Worm (Caenorhabditis elegans) whole organism, dauer: ENCODE measurements around the gene T11G6.3.
A peak's percentile ranks its signal among the peaks of the same experiment; 100 is the strongest.

ENCODE experiments used
- unc-62 ChIP-seq: sonication (generic microtip); optimal IDR thresholded peaks from 2 replicates; lab custom pipeline; 2017; ENCODE audit warnings: missing biosample characterization, missing genetic modification reagents, missing genetic modification characterization

The T11G6.3 gene

DNA sequence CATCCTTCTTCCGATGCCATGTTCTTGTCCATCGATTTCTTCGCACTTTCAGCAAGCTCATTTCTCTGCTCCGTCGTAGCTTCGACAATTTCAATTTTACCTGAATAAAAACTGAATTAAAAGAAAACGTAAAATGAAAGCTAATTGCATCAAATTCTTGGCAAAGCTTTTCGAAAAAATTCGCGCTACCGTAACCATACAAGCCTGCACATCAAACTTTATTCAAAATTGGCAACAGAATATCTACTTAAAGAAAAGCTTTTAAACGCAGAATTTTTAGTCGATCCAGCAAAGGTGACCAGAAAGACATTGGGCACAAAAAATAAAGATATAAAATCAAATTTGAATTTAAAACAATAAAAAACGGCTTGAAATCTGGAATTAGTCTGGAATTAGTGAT is 12.8 kb downstream of the T11G6.3 start:
- no peak for TF ChIP-seq unc-62 (GFP tag; lab: Kevin White, UChicago)

DNA sequence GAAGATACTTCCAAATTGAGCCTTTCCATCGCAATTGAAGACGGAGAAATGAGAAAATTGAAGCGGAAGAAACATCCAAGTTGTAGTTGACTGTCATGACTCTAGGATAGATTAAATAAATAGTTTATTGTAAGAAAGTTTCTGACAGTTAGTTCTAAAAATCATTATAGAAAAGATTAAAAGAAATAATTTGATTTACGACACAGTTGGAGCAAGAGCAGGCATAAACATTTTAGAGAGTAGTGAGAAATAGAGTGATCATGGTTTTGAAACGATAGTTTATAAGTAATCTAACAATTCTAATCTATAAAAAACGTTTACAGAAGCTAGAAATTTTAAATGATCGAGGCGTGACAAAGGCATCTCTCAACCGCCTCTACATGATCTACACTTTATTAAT is 22.9 kb downstream of the T11G6.3 start, which contains the start of gene best-15:
Gene best-15, minus strand, starts transcription at position 101 of the 400 bp plus-strand sequence.
- no peak for TF ChIP-seq unc-62 (GFP tag; lab: Kevin White, UChicago)

- no peak for TF ChIP-seq unc-62 (GFP tag; lab: Kevin White, UChicago)
Measured at ce11 chrIV:10828049-10828448, 27.0 kb downstream of the T11G6.3 start, which contains the start of gene npax-3. TSS of gene npax-3 (minus strand) at chrIV:10828149.

DNA sequence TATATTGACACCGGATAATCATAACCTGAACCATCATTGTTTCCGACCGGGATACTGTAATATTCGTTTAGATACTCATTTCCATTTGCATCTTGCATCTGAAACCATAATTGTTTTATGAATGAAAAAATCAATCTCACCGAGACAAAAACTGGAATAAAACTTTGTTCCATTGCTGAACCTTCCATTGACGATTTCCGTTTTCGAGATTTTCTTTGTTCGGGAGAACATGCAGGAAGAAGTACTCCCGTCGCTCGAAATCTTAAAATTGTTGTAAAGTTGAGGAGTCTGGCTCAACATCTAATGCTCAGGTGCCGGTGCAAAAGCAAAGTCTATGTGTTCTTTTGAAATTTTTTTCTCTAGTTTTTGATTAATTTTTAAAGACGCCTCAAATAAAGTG is 29.0 kb downstream of the T11G6.3 start:
- no peak for TF ChIP-seq unc-62 (GFP tag; lab: Kevin White, UChicago)

DNA sequence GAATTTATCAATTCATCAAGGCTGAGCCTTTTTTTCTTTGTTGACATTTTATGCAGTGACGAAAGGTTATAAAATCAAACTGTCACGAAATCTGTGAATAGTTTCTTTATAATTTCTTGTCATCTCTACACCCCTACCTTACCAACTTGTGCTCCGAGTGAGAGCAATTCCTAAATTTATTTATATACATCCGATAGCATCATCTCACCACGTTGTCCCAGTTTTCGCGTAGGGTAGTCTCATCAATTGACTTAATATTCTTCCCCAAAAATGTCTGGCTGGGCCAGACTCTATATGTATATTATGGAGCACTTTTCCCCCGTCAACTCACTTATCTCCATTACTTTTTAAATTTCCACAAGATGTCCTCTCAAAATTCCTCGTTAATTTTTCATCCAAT is 29.7 kb downstream of the T11G6.3 start:
- no peak for TF ChIP-seq unc-62 (GFP tag; lab: Kevin White, UChicago)

DNA sequence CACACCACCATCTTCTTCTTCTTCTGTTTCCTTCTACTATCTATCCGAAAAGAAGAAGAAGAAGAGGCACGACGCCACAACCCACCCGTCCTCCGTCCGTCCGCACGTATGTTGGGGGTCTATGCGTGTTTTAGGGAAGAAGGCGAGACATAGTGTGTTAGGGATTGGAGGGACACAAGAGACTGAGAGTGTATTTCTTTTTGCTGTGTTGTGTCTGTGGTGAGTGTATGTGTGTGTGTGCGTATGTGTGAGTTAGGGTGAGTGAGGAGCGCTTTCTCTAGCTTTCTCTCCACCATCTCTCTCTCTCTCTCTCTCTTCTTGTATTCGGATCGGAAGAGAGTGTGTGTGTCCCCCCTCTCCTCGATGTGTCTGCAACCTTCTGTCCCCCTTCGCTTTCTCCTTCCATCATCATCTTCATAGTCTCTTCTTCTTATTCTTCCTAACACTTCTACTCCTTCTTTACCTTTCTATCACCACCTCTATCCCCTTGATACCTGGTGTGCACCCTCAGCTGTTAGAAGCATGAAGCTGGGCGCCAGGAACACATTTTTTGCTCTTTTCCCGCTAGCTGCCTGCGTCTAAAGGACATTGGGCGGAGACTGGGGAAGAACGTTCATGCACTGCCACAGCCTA is 33.2 kb downstream of the T11G6.3 start:
- TF ChIP-seq unc-62 (GFP tag; lab: Kevin White, UChicago), result peak; percentile 71

DNA sequence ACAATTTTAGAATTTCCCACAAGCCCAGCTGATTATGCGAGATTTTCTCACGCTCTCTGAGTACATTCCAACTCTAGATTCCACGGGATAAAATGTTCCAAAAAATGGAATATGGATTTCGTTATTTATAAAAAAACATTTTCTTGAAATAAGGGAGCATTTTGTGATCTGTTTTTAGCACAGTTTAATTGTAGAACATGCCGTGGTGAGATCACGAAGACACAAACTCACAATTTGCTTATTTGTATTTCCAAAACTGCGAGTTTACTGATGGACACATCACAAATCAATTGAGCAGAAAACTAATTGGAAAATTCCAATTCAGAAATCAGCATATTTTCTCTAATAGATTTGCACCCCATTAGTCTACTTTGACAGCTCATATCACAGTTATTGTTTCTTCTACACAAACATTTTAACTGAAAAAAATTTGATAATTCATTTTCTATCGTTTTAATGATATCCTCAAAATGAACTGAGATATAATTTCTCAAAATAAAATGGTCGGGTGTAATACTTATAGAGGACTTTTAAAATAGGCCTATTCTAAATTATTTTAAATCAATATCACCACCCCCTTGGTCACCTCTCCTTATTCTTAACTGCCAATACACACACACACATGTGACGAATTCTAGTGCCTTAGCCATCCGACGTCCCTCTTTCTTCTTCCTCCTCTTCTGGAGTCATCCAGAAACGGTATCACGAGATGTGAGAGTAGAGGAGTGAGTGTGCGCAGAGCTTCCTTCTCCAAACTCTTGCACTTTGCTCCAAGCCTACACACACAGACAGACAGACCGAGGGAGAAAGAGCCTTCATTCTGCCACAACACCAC is 34.0 kb downstream of the T11G6.3 start:
- no peak for TF ChIP-seq unc-62 (GFP tag; lab: Kevin White, UChicago)

ce11 chrIV:10820114-10820513 is 34.9 kb downstream of the T11G6.3 start:
- no peak for TF ChIP-seq unc-62 (GFP tag; lab: Kevin White, UChicago)

- TF ChIP-seq unc-62 (GFP tag; lab: Kevin White, UChicago), result no peak
Measured at ce11 chrIV:10819049-10819448, 36.0 kb downstream of the T11G6.3 start.

DNA sequence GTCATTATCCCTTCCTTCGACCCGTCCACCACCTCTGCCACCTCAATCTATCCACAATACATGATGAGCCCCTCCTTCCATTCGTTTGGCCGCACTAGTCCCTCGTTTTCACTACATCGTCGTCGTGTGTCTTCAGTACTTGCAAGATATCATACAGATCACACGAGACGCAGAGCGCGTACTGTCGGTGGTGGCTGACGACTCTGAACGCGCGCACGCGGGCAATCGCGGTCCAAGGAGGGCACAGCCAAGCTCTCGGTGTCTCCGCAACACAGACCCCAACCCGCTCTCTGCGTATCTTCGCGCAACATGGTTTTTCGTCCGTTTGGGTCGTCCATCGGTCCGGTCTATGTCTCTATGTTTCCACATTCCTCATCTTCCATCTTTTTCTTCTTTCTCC is 38.0 kb downstream of the T11G6.3 start:
- TF ChIP-seq unc-62 (GFP tag; lab: Kevin White, UChicago), result no peak

DNA sequence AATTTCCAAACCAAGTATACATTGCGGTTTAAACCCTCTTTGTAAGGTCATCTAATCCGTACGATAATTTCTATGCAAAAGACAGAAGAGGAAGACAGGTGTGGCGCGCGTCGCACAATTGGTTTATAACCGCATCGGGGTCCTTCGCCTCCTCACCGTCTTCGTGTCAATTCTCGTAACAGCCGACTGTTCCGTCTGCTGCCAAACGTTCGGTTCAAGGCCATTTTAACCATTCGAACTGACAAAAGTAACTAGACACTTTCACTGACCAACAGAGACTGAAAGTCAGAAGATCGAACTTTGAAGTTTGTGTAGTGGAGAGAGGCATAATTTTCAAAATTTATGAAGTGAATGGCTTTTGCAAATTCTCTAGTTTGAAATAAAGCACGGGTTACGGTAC is 39.1 kb downstream of the T11G6.3 start:
- no peak for TF ChIP-seq unc-62 (GFP tag; lab: Kevin White, UChicago)

DNA sequence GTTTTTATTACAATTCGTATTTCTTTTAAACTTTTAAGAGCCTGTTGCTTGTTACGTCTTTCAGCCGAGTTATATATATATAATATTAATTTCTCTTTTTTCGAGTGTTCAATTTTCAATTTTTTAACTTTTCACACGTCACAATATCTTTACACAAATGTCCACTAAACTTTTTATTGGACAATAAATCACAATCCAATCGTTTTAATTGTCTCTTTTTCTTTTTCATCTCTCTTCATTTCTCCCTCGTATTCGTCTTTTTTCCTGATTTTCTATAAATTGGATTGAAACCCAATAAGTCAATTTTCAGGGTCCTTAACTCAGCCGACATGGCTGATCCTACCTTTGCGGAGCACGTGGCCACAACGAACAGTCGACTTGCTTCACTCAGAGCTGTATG is 42.9 kb downstream of the T11G6.3 start, which contains the start of gene miz-1:
Gene miz-1, plus strand, starts transcription at position 301 of the 400 bp plus-strand sequence.
- TF ChIP-seq unc-62 (GFP tag; lab: Kevin White, UChicago), result no peak

DNA sequence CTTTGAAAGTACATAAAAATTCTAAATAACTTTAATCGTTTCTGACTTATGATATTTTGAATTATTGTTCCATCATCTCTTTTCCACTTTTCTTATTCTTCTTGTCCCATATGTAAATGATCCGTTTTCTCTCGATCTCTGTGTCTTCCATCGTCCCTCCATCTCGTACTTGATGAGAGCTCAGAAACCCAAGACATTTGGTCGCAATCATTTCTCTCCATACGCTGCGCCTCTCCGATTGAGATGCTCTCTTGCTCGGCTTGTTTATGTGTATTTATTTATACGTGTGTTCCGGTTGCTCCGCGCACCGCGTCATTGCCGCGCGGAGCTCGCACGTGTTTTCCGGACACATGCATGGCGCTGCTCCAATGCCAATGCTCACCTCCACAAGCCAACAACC is 43.6 kb downstream of the T11G6.3 start:
- no peak for TF ChIP-seq unc-62 (GFP tag; lab: Kevin White, UChicago)

DNA sequence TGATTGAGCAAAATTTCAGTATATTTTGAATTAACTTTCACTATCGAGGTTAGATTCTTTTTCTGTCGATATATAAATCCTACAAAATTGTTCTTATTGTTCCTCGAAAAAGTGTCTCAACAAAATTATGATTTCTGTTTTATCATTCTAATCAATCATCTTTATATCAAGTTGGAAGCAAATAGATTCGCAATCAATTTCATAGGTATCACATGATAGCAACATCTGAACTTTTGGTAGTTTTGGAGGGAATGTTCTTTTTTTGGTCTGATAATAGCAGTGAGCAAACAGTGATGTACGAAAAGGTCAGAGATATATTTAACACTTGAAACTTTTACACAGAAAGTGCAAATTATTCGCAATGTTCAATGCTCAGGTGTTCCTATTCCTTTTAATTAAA is 44.2 kb downstream of the T11G6.3 start:
- TF ChIP-seq unc-62 (GFP tag; lab: Kevin White, UChicago), result no peak

DNA sequence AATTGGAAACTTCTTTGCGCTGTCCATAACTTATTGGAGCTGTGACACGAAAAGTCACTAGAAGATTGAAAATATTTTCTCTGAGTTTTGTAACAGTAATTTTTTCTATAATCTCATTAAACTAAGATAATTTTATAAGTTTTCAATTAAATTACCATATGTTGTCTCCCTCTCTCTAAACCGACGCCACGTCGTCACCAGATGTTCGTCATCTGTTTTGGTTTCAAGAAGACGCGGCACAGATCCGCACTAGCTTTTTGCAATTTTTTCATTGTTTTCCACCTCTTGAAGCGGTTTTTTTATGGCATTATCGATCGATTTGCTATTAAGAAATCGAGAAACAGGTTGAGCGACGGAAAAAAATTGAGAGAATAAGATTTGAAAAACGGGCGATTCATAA is 51.1 kb downstream of the T11G6.3 start:
- no peak for TF ChIP-seq unc-62 (GFP tag; lab: Kevin White, UChicago)
